Fruit fly (Drosophila melanogaster) whole organism, adult: Measurements from ENCODE around the gene CG44838.

Experiments
- CG12768 ChIP-seq: fragments of 200-800 bp; sonication (Bioruptor generic); optimal IDR thresholded peaks from 2 replicates; lab custom pipeline; 2017; ENCODE audit warnings: missing biosample characterization, missing genetic modification characterization, mild to moderate bottlenecking, moderate library complexity, missing genetic modification reagents
- CG7101 ChIP-seq: fragments of 200-800 bp; sonication (Bioruptor generic); optimal IDR thresholded peaks from 2 replicates; lab custom pipeline; 2018; ENCODE audit warnings: missing biosample characterization, mild to moderate bottlenecking, missing genetic modification characterization, moderate library complexity

- no peak for TF ChIP-seq CG7101 (tag; lab: Kevin White, UChicago)
- peak; percentile 33 for TF ChIP-seq CG12768 (GFP tag; lab: Kevin White, UChicago)
Observed at dm6 chr3L:9423757-9424527, 36.9 kb upstream of the CG44838 start.
